Fruit fly (Drosophila melanogaster) whole organism, embryonic: ENCODE data around the gene RabX6.

Experiments
- ATbp ChIP-seq: fragments of 200-800 bp; sonication (Bioruptor generic); optimal IDR thresholded peaks from 2 replicates; lab custom pipeline; 2017; ENCODE audit warnings: missing biosample characterization, mild to moderate bottlenecking, missing genetic modification characterization, missing genetic modification reagents
- Awh ChIP-seq: fragments of 200-800 bp; sonication (Bioruptor generic); IDR thresholded peaks from 2 replicates; pipeline ENCODE4, ENCODE4 v1.3.6; 2022; ENCODE audit warnings: missing biosample characterization, missing genetic modification characterization
- BEAF-32 ChIP-seq: fragments of 200-800 bp; sonication (Bioruptor generic); optimal IDR thresholded peaks from 3 replicates; lab custom pipeline; 2017; ENCODE audit warnings: missing biosample characterization, missing genetic modification characterization, mild to moderate bottlenecking, moderate library complexity, missing genetic modification reagents
- CG10321 ChIP-seq: fragments of 200-800 bp; sonication (Bioruptor generic); IDR thresholded peaks from 2 replicates; pipeline ENCODE4 v1.3.6; 2022; ENCODE audit warnings: missing biosample characterization, missing genetic modification characterization
- CG10979 ChIP-seq: fragments of 200-800 bp; sonication (Bioruptor generic); optimal IDR thresholded peaks from 2 replicates; lab custom pipeline; 2018; ENCODE audit warnings: missing biosample characterization, mild to moderate bottlenecking, missing genetic modification characterization, moderate library complexity
- CG11085 ChIP-seq: fragments of 200-800 bp; sonication (Bioruptor generic); IDR thresholded peaks from 2 replicates; pipeline ENCODE4 v1.3.6; 2022; ENCODE audit warnings: missing biosample characterization, missing genetic modification characterization
- CG11093 ChIP-seq: fragments of 200-800 bp; sonication (Bioruptor generic); IDR thresholded peaks from 3 replicates; pipeline ENCODE4 v1.3.6; 2022; ENCODE audit warnings: missing biosample characterization, missing genetic modification characterization
- CG11456 ChIP-seq: fragments of 200-800 bp; sonication (Bioruptor generic); IDR thresholded peaks from 3 replicates; pipeline ENCODE4 v1.3.6; 2022; ENCODE audit warnings: missing biosample characterization, missing genetic modification characterization
- CG12104 ChIP-seq: fragments of 200-800 bp; sonication (Bioruptor generic); optimal IDR thresholded peaks from 3 replicates; lab custom pipeline; 2016; ENCODE audit warnings: missing biosample characterization, missing genetic modification characterization
- CG14014 ChIP-seq: fragments of 200-800 bp; sonication (Bioruptor generic); IDR thresholded peaks from 2 replicates; pipeline ENCODE4 v1.3.6; 2022; ENCODE audit warnings: missing biosample characterization, missing genetic modification characterization
- CG1529 ChIP-seq: fragments of 200-800 bp; sonication (Bioruptor generic); optimal IDR thresholded peaks from 3 replicates; lab custom pipeline; 2018; ENCODE audit warnings: missing biosample characterization, missing genetic modification characterization
- CG17359 ChIP-seq: fragments of 200-800 bp; sonication (Bioruptor generic); optimal IDR thresholded peaks from 3 replicates; lab custom pipeline; 2018; ENCODE audit warnings: missing biosample characterization, mild to moderate bottlenecking, missing genetic modification characterization, moderate library complexity
- CG17912 ChIP-seq: fragments of 200-800 bp; sonication (Bioruptor generic); optimal IDR thresholded peaks from 2 replicates; lab custom pipeline; 2018; ENCODE audit warnings: missing biosample characterization, mild to moderate bottlenecking, missing genetic modification characterization
- CG2116 ChIP-seq: fragments of 200-800 bp; sonication (Bioruptor generic); optimal IDR thresholded peaks from 3 replicates; lab custom pipeline; 2018; ENCODE audit warnings: missing biosample characterization, mild to moderate bottlenecking, missing genetic modification characterization
- CG2889 ChIP-seq: fragments of 200-800 bp; sonication (Bioruptor generic); IDR thresholded peaks from 3 replicates; pipeline ENCODE4 v1.3.6; 2022; ENCODE audit warnings: missing biosample characterization, missing genetic modification characterization
- CG31441 ChIP-seq: fragments of 200-800 bp; sonication (Bioruptor generic); IDR thresholded peaks from 2 replicates; pipeline ENCODE4 v1.3.6; 2022; ENCODE audit warnings: missing biosample characterization, missing genetic modification characterization
- CG3407 ChIP-seq: fragments of 200-800 bp; sonication (Bioruptor generic); optimal IDR thresholded peaks from 2 replicates; lab custom pipeline; 2018; ENCODE audit warnings: missing biosample characterization, mild to moderate bottlenecking, missing genetic modification characterization
- CG34224 ChIP-seq: fragments of 200-800 bp; sonication (Bioruptor generic); IDR thresholded peaks from 3 replicates; pipeline ENCODE4 v1.3.6; 2022; ENCODE audit warnings: missing biosample characterization, missing genetic modification characterization; ENCODE audit not compliant: partially characterized antibody
- CG5953 ChIP-seq: fragments of 200-800 bp; sonication (Bioruptor generic); IDR thresholded peaks from 2 replicates; pipeline ENCODE4 v1.3.6; 2022; ENCODE audit warnings: missing biosample characterization, missing genetic modification characterization
- CG7987 ChIP-seq: fragments of 200-800 bp; sonication (Bioruptor generic); optimal IDR thresholded peaks from 2 replicates; lab custom pipeline; 2018; ENCODE audit warnings: missing biosample characterization, mild to moderate bottlenecking, missing genetic modification characterization, moderate library complexity
- CG8765 ChIP-seq: fragments of 200-800 bp; sonication (Bioruptor generic); IDR thresholded peaks from 2 replicates; pipeline ENCODE4 v1.3.6; 2022; ENCODE audit warnings: missing biosample characterization, missing genetic modification characterization
- CG9727 ChIP-seq: fragments of 200-800 bp; sonication (Bioruptor generic); optimal IDR thresholded peaks from 3 replicates; lab custom pipeline; 2017; ENCODE audit warnings: missing biosample characterization, mild to moderate bottlenecking, missing genetic modification characterization
- CkIIα-i1 ChIP-seq: fragments of 200-800 bp; sonication (Bioruptor generic); IDR thresholded peaks from 2 replicates; pipeline ENCODE4 v1.3.6; 2022; ENCODE audit warnings: missing biosample characterization, missing genetic modification characterization
- Deaf1 ChIP-seq: fragments of 200-800 bp; optimal IDR thresholded peaks from 3 replicates; lab custom pipeline; 2019; ENCODE audit warnings: missing biosample characterization, mild to moderate bottlenecking, missing genetic modification characterization, moderate library complexity
- Doc2 ChIP-seq: fragments of 200-800 bp; sonication (Bioruptor generic); IDR thresholded peaks from 2 replicates; pipeline ENCODE4 v1.3.6; 2022; ENCODE audit warnings: missing biosample characterization, missing genetic modification characterization
- Ets65A ChIP-seq: fragments of 200-800 bp; sonication (Bioruptor generic); peaks from one replicate; lab custom pipeline; 2016; ENCODE audit warnings: missing biosample characterization, missing genetic modification characterization
- Nf-YC ChIP-seq: fragments of 200-800 bp; optimal IDR thresholded peaks from 3 replicates; lab custom pipeline; 2019; ENCODE audit warnings: missing biosample characterization, mild to moderate bottlenecking, missing genetic modification characterization, moderate library complexity
- Optix ChIP-seq: fragments of 200-800 bp; sonication (Bioruptor generic); IDR thresholded peaks from 3 replicates; pipeline ENCODE4 v1.3.6; 2022; ENCODE audit warnings: missing biosample characterization, missing genetic modification characterization
- Pdp1 ChIP-seq, 2 experiments: fragments of 200-800 bp; sonication (Bioruptor generic); optimal IDR thresholded peaks; 3 replicates each; lab custom pipeline; 2016; ENCODE audit warnings: missing biosample characterization in 2 of 2, missing genetic modification characterization in 2 of 2, mild to moderate bottlenecking in 1 of 2, moderate library complexity in 1 of 2
- Ptx1 ChIP-seq: fragments of 200-800 bp; sonication (Bioruptor generic); IDR thresholded peaks from 2 replicates; pipeline ENCODE4 v1.3.6; 2022; ENCODE audit warnings: missing biosample characterization, missing genetic modification characterization
- Side ChIP-seq: fragments of 200-800 bp; sonication (Bioruptor generic); optimal IDR thresholded peaks from 2 replicates; lab custom pipeline; 2016; ENCODE audit warnings: missing biosample characterization, missing genetic modification characterization
- Sry-δ ChIP-seq: fragments of 200-800 bp; sonication (Bioruptor generic); optimal IDR thresholded peaks from 2 replicates; lab custom pipeline; 2016; ENCODE audit warnings: missing biosample characterization, missing genetic modification characterization
- Xbp1 ChIP-seq: fragments of 200-800 bp; sonication (Bioruptor generic); optimal IDR thresholded peaks from 3 replicates; lab custom pipeline; 2016; ENCODE audit warnings: missing biosample characterization, mild to moderate bottlenecking, missing genetic modification characterization
- bbx ChIP-seq: fragments of 200-800 bp; sonication (Bioruptor generic); IDR thresholded peaks from 2 replicates; pipeline ENCODE4 v1.3.6; 2022; ENCODE audit warnings: missing biosample characterization, missing genetic modification characterization; ENCODE audit not compliant: partially characterized antibody
- bcd ChIP-seq: fragments of 200-800 bp; sonication (Bioruptor generic); optimal IDR thresholded peaks from 2 replicates; lab custom pipeline; 2017; ENCODE audit warnings: missing biosample characterization, mild to moderate bottlenecking, missing genetic modification characterization
- crp ChIP-seq, 2 experiments: fragments of 200-800 bp; sonication (Bioruptor generic); optimal IDR thresholded peaks; 2 replicates in 1 of 2; 3 replicates in 1 of 2; lab custom pipeline; 2017; ENCODE audit warnings: missing biosample characterization in 2 of 2, missing genetic modification characterization in 2 of 2, mild to moderate bottlenecking in 1 of 2, moderate library complexity in 1 of 2
- dati ChIP-seq: fragments of 200-800 bp; sonication (Bioruptor generic); IDR thresholded peaks from 2 replicates; pipeline ENCODE4 v1.3.6; 2022; ENCODE audit warnings: missing biosample characterization, missing genetic modification characterization
- disco-r ChIP-seq: fragments of 200-800 bp; sonication (Bioruptor generic); optimal IDR thresholded peaks from 2 replicates; lab custom pipeline; 2016; ENCODE audit warnings: missing biosample characterization, missing genetic modification characterization
- ems ChIP-seq: fragments of 200-800 bp; sonication (Bioruptor generic); optimal IDR thresholded peaks from 3 replicates; lab custom pipeline; 2016; ENCODE audit warnings: missing biosample characterization, missing genetic modification characterization
- h ChIP-seq: fragments of >200 bp; optimal IDR thresholded peaks from 2 replicates; lab custom pipeline; 2017
- lola ChIP-seq, 3 experiments: fragments of >200 bp in 2 of 3; fragments of 200-800 bp in 1 of 3; sonication (Bioruptor generic) in 1 of 3; optimal IDR thresholded peaks; 2 replicates each; lab custom pipeline; 2017 to 2019; ENCODE audit warnings: missing biosample characterization in 3 of 3, missing genetic modification characterization in 3 of 3, mild to moderate bottlenecking in 1 of 3, moderate library complexity in 1 of 3
- nerfin-2 ChIP-seq: fragments of 200-800 bp; sonication (Bioruptor generic); IDR thresholded peaks from 2 replicates; pipeline ENCODE4 v1.3.6; 2022; ENCODE audit warnings: missing biosample characterization, missing genetic modification characterization; ENCODE audit not compliant: partially characterized antibody
- nom ChIP-seq: fragments of 200-800 bp; sonication (Bioruptor generic); optimal IDR thresholded peaks from 2 replicates; lab custom pipeline; 2017; ENCODE audit warnings: missing biosample characterization, missing genetic modification characterization, mild to moderate bottlenecking, moderate library complexity, missing genetic modification reagents
- rib ChIP-seq: fragments of 200-800 bp; sonication (Bioruptor generic); IDR thresholded peaks from 2 replicates; pipeline ENCODE4 v1.3.6; 2022; ENCODE audit warnings: missing biosample characterization, missing genetic modification characterization
- schlank ChIP-seq: fragments of 200-800 bp; sonication (Bioruptor generic); optimal IDR thresholded peaks from 2 replicates; lab custom pipeline; 2018; ENCODE audit warnings: missing biosample characterization, mild to moderate bottlenecking, missing genetic modification characterization
- sens-2 ChIP-seq: fragments of 200-800 bp; sonication (Bioruptor generic); IDR thresholded peaks from 2 replicates; pipeline ENCODE4 v1.3.6; 2022; ENCODE audit warnings: missing biosample characterization, missing genetic modification characterization
- unpg ChIP-seq: fragments of 200-800 bp; sonication (Bioruptor generic); optimal IDR thresholded peaks from 3 replicates; lab custom pipeline; 2018; ENCODE audit warnings: missing biosample characterization, mild to moderate bottlenecking, missing genetic modification characterization, moderate library complexity
- usp ChIP-seq: fragments of >200 bp; optimal IDR thresholded peaks from 2 replicates; lab custom pipeline; 2017; ENCODE audit warnings: missing biosample characterization, missing genetic modification characterization
- zen2 ChIP-seq: fragments of 200-800 bp; sonication (Bioruptor generic); IDR thresholded peaks from 3 replicates; pipeline ENCODE4 v1.3.6; 2022; ENCODE audit warnings: missing biosample characterization, missing genetic modification characterization; ENCODE audit not compliant: partially characterized antibody

The RabX6 gene

DNA sequence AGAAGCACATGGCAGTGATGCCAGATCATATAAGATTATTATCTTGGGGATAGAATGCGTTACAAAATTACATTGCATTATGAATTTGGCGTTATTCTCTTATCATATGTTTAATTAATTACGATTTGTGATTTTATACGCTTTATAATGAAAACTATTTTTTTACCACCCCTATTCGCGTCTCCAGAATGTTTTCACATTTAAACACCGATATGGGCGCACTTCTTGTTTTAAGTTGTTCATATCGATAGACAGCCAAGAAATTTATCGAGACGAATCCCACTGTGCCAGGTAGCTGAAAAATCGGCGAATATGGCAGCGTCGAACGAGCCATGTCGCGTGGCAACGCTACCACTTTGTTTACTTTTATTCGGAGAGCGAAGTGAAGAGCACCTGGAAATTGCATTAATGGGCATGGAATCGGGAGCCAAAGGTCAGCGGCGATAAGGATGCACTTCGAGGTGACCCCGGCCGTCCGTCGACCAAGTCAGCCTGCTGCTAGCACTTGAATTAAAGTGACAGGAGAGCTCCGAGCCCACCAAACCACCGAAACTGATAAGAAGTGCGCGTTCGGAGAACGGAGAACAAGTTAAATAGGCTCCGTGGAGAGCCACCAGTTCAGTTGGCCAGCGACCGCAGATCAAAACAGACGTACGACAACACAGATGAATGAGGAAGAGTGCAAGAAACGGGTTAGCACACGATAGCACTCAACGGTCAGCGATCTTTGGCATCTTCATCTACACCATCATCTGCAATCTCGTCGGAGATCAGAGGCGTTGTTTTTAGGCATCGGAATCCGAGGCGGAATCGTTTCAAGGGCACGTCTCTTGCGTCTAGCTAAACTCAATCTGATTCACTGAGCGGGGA, 41.9 kb upstream of the RabX6 start, which contains the start of gene Gale (continued):
- TF ChIP-seq lola (GFP tag; optimal IDR thresholded peaks at IDR 0.05; lab: Kevin White, UChicago) (no peak), Optix (GFP tag; lab: Robert Waterston, UW) (no peak), Sry-δ (peak; percentile 61), ATbp (GFP tag; lab: Kevin White, UChicago) (no peak), sens-2 (GFP tag; lab: Robert Waterston, UW) (no peak), CG8765 (GFP tag; lab: Robert Waterston, UW) (no peak), Nf-YC (tag; lab: Kevin White, UChicago) (no peak), nom (GFP tag; lab: Kevin White, UChicago) (peak; percentile 72), ems (no peak), schlank (no peak), zen2 (GFP tag; lab: Robert Waterston, UW) (no peak), CG31441 (GFP tag; lab: Robert Waterston, UW) (0 out of 2 replicates have a peak, but pooled peaks have one; percentile 11), BEAF-32 (peak; percentile 66), bbx (peak; percentile 74), rib (GFP tag; lab: Robert Waterston, UW) (no peak), CG12104 (GFP tag; lab: Kevin White, UChicago) (peak; percentile 49), CG2889 (no peak), CG14014 (GFP tag; lab: Robert Waterston, UW) (no peak), h (lab: Kevin White, UChicago) (no peak), crp (GFP tag; optimal IDR thresholded peaks at IDR 0.05; lab: Kevin White, UChicago) (no peak), CG11085 (GFP tag; lab: Robert Waterston, UW) (no peak), disco-r (no peak), Side (GFP tag; lab: Kevin White, UChicago) (no peak), CG2116 (GFP tag; lab: Kevin White, UChicago) (peak; percentile 43), CG7987 (GFP tag; lab: Kevin White, UChicago) (no peak), CG11093 (GFP tag; lab: Robert Waterston, UW) (no peak), CG17912 (GFP tag; lab: Kevin White, UChicago) (no peak), Doc2 (no peak), Deaf1 (tag; lab: Kevin White, UChicago) (peak; percentile 47), bcd (GFP tag; lab: Kevin White, UChicago) (no peak), CG34224 (GFP tag; lab: Robert Waterston, UW) (peak; percentile 60; the same call in 2 of the 3 replicates), dati (GFP tag; lab: Robert Waterston, UW) (no peak), Awh (GFP tag; lab: Robert Waterston, UW) (no peak), Ptx1 (GFP tag; lab: Robert Waterston, UW) (0 out of 2 replicates have a peak, but pooled peaks have one; percentile 39), nerfin-2 (no peak), CG17359 (tag; lab: Kevin White, UChicago) (no peak), CkIIα-i1 (GFP tag; lab: Robert Waterston, UW) (no peak), CG11456 (no peak), Xbp1 (GFP tag; lab: Kevin White, UChicago) (no peak), CG10979 (tag; lab: Kevin White, UChicago) (no peak), Ets65A (GFP tag; lab: Kevin White, UChicago) (peak; percentile 86), CG3407 (GFP tag; lab: Kevin White, UChicago) (no peak), CG10321 (GFP tag; lab: Robert Waterston, UW) (no peak), CG9727 (GFP tag; lab: Kevin White, UChicago) (peak; percentile 65), unpg (no peak), Pdp1 (GFP tag; optimal IDR thresholded peaks at IDR 0.05; lab: Kevin White, UChicago) (peak in 1 of 2 experiments; percentile 41), usp (GFP tag; lab: Kevin White, UChicago) (no peak), CG1529 (no peak), CG5953 (GFP tag; lab: Robert Waterston, UW) (no peak)
